Comparison of ENCODE assay signal across 3 worm cellular contexts in the genomic region with DNA sequence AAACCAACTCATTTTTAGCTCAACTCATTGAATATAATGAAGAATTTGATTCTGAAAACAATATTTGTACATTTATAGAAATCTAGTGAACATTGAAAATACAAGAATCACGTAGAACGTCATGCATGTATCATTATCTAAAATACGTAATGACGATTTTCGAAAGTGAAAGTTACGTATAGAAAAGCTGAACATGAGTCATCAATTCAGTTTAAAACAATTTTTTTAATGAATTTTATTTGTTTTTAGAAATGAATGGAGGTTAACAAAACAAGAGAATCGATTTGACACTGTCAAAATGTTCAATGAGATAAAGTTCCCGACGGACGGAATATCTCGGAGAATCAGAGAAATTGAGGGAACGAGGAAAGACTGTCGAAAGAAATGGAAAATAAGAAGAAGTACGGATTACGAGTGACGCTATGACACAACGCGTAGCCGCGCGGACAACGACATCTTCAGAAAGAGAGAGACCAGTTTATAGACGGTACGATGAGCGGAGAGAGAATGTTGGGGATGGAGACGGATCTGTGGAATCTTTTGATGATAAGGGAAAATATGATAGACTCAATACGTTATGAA.
TF ChIP-seq lines count a peak whose summit lies in the region.

A gene (minus strand): TSS at position 51 of the 582 bp plus-strand sequence.

TF ChIP-seq in whole organism, L1 larva, 84 proteins besides CTCF, POLR2A, EP300 and RAD21:
- peak; percentile 95 for TF ChIP-seq blmp-1 (tag; optimal IDR thresholded peaks at IDR 0.05; lab: Kevin White, UChicago)
- no peak for TF ChIP-seq ama-1 (optimal IDR thresholded peaks at IDR 0.05; lab: Kevin White, UChicago)
- TF ChIP-seq dsc-1 (tag; optimal IDR thresholded peaks at IDR 0.05; lab: Kevin White, UChicago) = no peak

TF ChIP-seq in whole organism, mixed stage, embryonic, 35 proteins besides CTCF, POLR2A, EP300 and RAD21:
- TF ChIP-seq elt-3 (tag; optimal IDR thresholded peaks at IDR 0.05; lab: Kevin White, UChicago) (no peak), sem-2 (GFP tag; optimal IDR thresholded peaks at IDR 0.05; lab: Kevin White, UChicago) (no peak), hlh-1 (tag; optimal IDR thresholded peaks at IDR 0.05; lab: Kevin White, UChicago) (no peak), pha-4 (tag; optimal IDR thresholded peaks at IDR 0.05; lab: Kevin White, UChicago) (no peak), lin-32 (GFP tag; optimal IDR thresholded peaks at IDR 0.05; lab: Kevin White, UChicago) (no peak), tbx-8 (GFP tag; optimal IDR thresholded peaks at IDR 0.05; lab: Kevin White, UChicago) (no peak), blmp-1 (tag; optimal IDR thresholded peaks at IDR 0.05; lab: Kevin White, UChicago) (peak; percentile 32), ham-2 (GFP tag; optimal IDR thresholded peaks at IDR 0.05; lab: Kevin White, UChicago) (peak; percentile 13)

TF ChIP-seq in whole organism, young adult, 124 proteins besides CTCF, POLR2A, EP300 and RAD21:
- TF ChIP-seq F57C9.4 (tag; optimal IDR thresholded peaks at IDR 0.05; lab: Kevin White, UChicago) (no peak), ceh-40 (GFP tag; IDR thresholded peaks at IDR 0.05; lab: Robert Waterston, UW) (no peak), F37B4.10 (GFP tag; IDR thresholded peaks at IDR 0.05; lab: Robert Waterston, UW) (0 out of 2 replicates have a peak, but pooled peaks have one; percentile 44), dpff-1 (tag; optimal IDR thresholded peaks at IDR 0.05; lab: Kevin White, UChicago) (no peak)
